Fruit fly (Drosophila melanogaster) whole organism, prepupa: ENCODE data around the gene CG31898.

Source experiments
- CG8632 ChIP-seq: fragments of 200-800 bp; sonication (Bioruptor generic); optimal IDR thresholded peaks from 3 replicates; lab custom pipeline; 2016; ENCODE audit warnings: missing biosample characterization, missing genetic modification characterization
- cyc ChIP-seq: fragments of 200-800 bp; sonication (Bioruptor generic); optimal IDR thresholded peaks from 3 replicates; lab custom pipeline; 2016; ENCODE audit warnings: missing biosample characterization, missing genetic modification characterization

DNA sequence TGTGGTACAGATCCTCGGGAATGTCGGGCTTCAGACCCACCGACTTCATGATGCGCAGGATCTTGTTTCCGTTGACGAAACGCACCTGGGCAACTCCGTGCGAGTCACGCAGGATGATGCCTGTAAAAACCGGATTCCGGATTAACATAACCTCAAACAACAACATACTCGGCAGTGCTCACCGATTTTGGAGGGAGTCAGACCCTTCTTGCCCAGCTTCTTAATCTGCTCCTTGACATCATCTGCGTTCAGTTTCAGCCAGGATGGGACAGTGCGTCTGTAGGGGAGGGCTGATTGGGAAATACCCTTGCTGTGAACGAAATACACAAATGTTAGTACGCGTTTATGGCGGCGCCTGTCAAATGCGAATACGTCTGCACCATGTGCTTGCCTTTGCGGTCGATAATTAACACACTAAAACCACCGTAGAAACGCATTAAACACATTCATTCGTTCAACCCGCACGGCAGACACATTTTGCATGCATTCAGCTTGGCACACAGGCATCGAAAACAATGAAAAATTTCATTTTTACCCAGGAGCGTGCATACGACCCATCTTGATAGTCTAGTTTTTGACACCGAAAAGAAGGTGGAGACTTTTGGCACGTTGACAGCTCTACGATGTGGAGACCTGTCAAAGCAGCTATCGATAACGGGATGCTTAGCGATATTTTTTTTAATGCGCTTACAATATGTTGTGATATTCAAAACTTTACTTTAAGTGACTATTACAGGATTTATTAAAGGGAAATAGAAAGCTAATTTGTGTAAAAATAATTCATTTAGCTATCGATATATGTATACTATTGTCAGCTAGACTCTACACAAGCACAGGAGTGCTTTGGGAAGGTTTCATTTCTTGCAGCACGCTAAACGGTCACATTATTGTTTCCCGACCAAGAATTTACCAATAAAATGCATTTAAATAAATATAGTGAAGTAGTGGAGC is 35.9 kb upstream of the CG31898 start, which contains the start of the genes RpS13 and CSN8:
- no peak for TF ChIP-seq cyc (GFP tag; lab: Kevin White, UChicago)
- no peak for TF ChIP-seq CG8632
